Fruit fly (Drosophila melanogaster): ENCODE results near the gene put.

put gene

dm6 chr3R:14654231-14654975 lies 28.9 kb upstream of the put start:
- TF ChIP-seq pad (GFP tag; optimal IDR thresholded peaks at IDR 0.05), result no peak
- peak; percentile 98 for TF ChIP-seq tj (GFP tag; optimal IDR thresholded peaks at IDR 0.05)
- no peak for TF ChIP-seq Hr96 (GFP tag; optimal IDR thresholded peaks at IDR 0.05)
- no peak for TF ChIP-seq ovo (GFP tag; optimal IDR thresholded peaks at IDR 0.05)
- TF ChIP-seq cnc (optimal IDR thresholded peaks at IDR 0.05), result peak in 1 of 2 experiments; percentile 52
- peak; percentile 57 for TF ChIP-seq kay (GFP tag; ENCODE audit: borderline replicate concordance)
- TF ChIP-seq toe (GFP tag; optimal IDR thresholded peaks at IDR 0.05), result no peak
- no peak for TF ChIP-seq CG11617 (GFP tag; optimal IDR thresholded peaks at IDR 0.05)
- TF ChIP-seq CG7101 (tag; optimal IDR thresholded peaks at IDR 0.05), result no peak
- no peak for TF ChIP-seq cic (GFP tag; optimal IDR thresholded peaks at IDR 0.05)
- TF ChIP-seq CG14711 (tag; optimal IDR thresholded peaks at IDR 0.05), result no peak
- TF ChIP-seq bab1 (GFP tag; optimal IDR thresholded peaks at IDR 0.05), result no peak
- TF ChIP-seq Clk (GFP tag; optimal IDR thresholded peaks at IDR 0.05), result no peak
- TF ChIP-seq Mnt (GFP tag; optimal IDR thresholded peaks at IDR 0.05), result no peak
- TF ChIP-seq CG5204 (GFP tag; optimal IDR thresholded peaks at IDR 0.05), result no peak
- TF ChIP-seq Crg-1 (GFP tag; optimal IDR thresholded peaks at IDR 0.05), result peak; percentile 35
- no peak for TF ChIP-seq CG33017 (tag; optimal IDR thresholded peaks at IDR 0.05)
- no peak for TF ChIP-seq CG1620 (GFP tag; optimal IDR thresholded peaks at IDR 0.05)
- no peak for TF ChIP-seq CG12768 (GFP tag; optimal IDR thresholded peaks at IDR 0.05)
- TF ChIP-seq CG7045 (GFP tag; optimal IDR thresholded peaks at IDR 0.05), result no peak

- no peak for TF ChIP-seq toe (GFP tag; optimal IDR thresholded peaks at IDR 0.05)
- TF ChIP-seq Mnt (GFP tag; optimal IDR thresholded peaks at IDR 0.05), result no peak
- no peak for TF ChIP-seq CG14711 (tag; optimal IDR thresholded peaks at IDR 0.05)
- no peak for TF ChIP-seq CG12768 (GFP tag; optimal IDR thresholded peaks at IDR 0.05)
- no peak for TF ChIP-seq Hr96 (GFP tag; optimal IDR thresholded peaks at IDR 0.05)
- no peak for TF ChIP-seq Clk (GFP tag; optimal IDR thresholded peaks at IDR 0.05)
- no peak for TF ChIP-seq CG5204 (GFP tag; optimal IDR thresholded peaks at IDR 0.05)
- TF ChIP-seq CG1620 (GFP tag; optimal IDR thresholded peaks at IDR 0.05), result no peak
- no peak for TF ChIP-seq pad (GFP tag; optimal IDR thresholded peaks at IDR 0.05)
- peak; percentile 82 for TF ChIP-seq tj (GFP tag; optimal IDR thresholded peaks at IDR 0.05)
- peak; percentile 49 to 56 for TF ChIP-seq cnc (optimal IDR thresholded peaks at IDR 0.05)
- TF ChIP-seq bab1 (GFP tag; optimal IDR thresholded peaks at IDR 0.05), result no peak
- TF ChIP-seq CG11617 (GFP tag; optimal IDR thresholded peaks at IDR 0.05), result no peak
- TF ChIP-seq CG7045 (GFP tag; optimal IDR thresholded peaks at IDR 0.05), result peak; percentile 5
- no peak for TF ChIP-seq CG33017 (tag; optimal IDR thresholded peaks at IDR 0.05)
- no peak for TF ChIP-seq CG7101 (tag; optimal IDR thresholded peaks at IDR 0.05)
- TF ChIP-seq kay (GFP tag; ENCODE audit: borderline replicate concordance), result no peak
Observed at dm6 chr3R:14653039-14653852, 27.7 kb upstream of the put start.

- no peak for TF ChIP-seq pad (GFP tag; optimal IDR thresholded peaks at IDR 0.05)
- no peak for TF ChIP-seq Crg-1 (GFP tag; optimal IDR thresholded peaks at IDR 0.05)
- TF ChIP-seq Mnt (GFP tag; optimal IDR thresholded peaks at IDR 0.05), result no peak
- TF ChIP-seq toe (GFP tag; optimal IDR thresholded peaks at IDR 0.05), result no peak
- no peak for TF ChIP-seq cic (GFP tag; optimal IDR thresholded peaks at IDR 0.05)
- no peak for TF ChIP-seq CG11617 (GFP tag; optimal IDR thresholded peaks at IDR 0.05)
- no peak for TF ChIP-seq CG7045 (GFP tag; optimal IDR thresholded peaks at IDR 0.05)
- no peak for TF ChIP-seq CG33017 (tag; optimal IDR thresholded peaks at IDR 0.05)
- TF ChIP-seq cnc (optimal IDR thresholded peaks at IDR 0.05), result no peak
- TF ChIP-seq CG5204 (GFP tag; optimal IDR thresholded peaks at IDR 0.05), result no peak
- TF ChIP-seq CG1620 (GFP tag; optimal IDR thresholded peaks at IDR 0.05), result no peak
- TF ChIP-seq tj (GFP tag; optimal IDR thresholded peaks at IDR 0.05), result no peak
- no peak for TF ChIP-seq CG14711 (tag; optimal IDR thresholded peaks at IDR 0.05)
- no peak for TF ChIP-seq CG7101 (tag; optimal IDR thresholded peaks at IDR 0.05)
Observed at dm6 chr3R:14652301-14652880, 26.9 kb upstream of the put start.

DNA sequence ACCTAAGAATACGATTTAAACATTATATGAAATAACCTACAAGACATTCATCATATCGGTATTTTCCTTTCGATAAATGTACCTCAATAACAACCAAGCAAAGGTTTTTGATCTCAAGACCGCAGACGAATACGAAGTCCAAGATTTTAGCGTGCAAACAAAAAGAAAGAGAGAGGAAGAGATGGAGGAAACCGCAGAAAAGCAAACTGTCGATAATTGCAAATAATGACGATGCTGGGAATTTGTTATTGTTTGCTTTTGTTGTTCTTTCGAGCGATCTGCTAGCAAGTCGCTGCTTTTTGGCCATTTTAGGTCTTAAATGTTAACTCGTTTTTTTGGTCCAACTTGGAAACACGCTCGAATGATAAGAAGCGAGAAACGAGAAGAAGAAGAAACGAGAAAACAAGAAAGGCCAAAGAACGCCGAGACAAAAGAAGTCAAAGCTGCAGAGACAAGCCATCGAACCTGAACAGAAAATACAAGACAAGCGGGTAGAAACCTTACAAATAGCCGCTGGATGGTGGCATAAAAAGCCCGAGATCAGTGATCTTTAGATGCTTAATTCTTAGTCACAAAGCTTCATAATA lies 25.7 kb upstream of the put start:
- no peak for TF ChIP-seq pad (GFP tag; optimal IDR thresholded peaks at IDR 0.05)
- no peak for TF ChIP-seq CG11617 (GFP tag; optimal IDR thresholded peaks at IDR 0.05)
- TF ChIP-seq CG14711 (tag; optimal IDR thresholded peaks at IDR 0.05), result no peak
- no peak for TF ChIP-seq CG7101 (tag; optimal IDR thresholded peaks at IDR 0.05)
- no peak for TF ChIP-seq CG33017 (tag; optimal IDR thresholded peaks at IDR 0.05)

dm6 chr3R:14650367-14650766 lies 24.9 kb upstream of the put start:
- TF ChIP-seq pad (GFP tag; optimal IDR thresholded peaks at IDR 0.05) (peak; percentile 78), CG7101 (tag; optimal IDR thresholded peaks at IDR 0.05) (no peak), cic (GFP tag; optimal IDR thresholded peaks at IDR 0.05) (no peak)
